Fruit fly (Drosophila melanogaster): ENCODE results near the gene CG8064.

Gene CG8064

DNA sequence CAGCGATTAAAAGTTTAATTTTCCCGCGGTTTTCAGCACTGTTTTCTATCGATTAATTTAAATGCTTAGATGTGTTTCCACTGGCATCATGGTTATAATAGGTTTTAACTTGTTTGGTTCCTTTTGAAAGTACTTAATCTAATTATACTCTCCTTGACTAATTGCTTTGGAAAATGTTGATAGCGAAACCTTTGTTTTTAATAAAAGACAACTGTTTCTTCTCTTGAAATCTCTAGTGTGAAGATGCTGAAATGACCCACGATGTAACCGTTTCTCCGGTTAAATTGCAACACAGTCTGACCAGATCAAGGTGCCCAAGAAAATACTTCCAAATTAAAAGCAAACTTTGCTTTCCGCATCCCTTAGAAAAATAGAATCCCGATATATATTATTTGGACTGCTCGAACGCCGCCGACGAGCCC lies 15.5 kb downstream of the CG8064 start, which contains the start of gene Dlc90F (continued):
- TF ChIP-seq prd (optimal IDR thresholded peaks at IDR 0.05), result no peak
- TF ChIP-seq prd (GFP tag; IDR thresholded peaks at IDR 0.05), result peak; percentile 87
- peak; percentile 53 for TF ChIP-seq sens-2 (GFP tag; IDR thresholded peaks at IDR 0.05)
- TF ChIP-seq kah (GFP tag; optimal IDR thresholded peaks at IDR 0.05), result no peak
- no peak for TF ChIP-seq CG6683 (GFP tag; optimal IDR thresholded peaks at IDR 0.05)
- TF ChIP-seq BEAF-32 (GFP tag; optimal IDR thresholded peaks at IDR 0.05), result peak; percentile 85
- peak; percentile 100 for TF ChIP-seq CG7357 (GFP tag; IDR thresholded peaks at IDR 0.05)
- peak; percentile 74 for TF ChIP-seq Sox102F (GFP tag; optimal IDR thresholded peaks at IDR 0.05)
- peak; percentile 55 for TF ChIP-seq CG8290 (GFP tag; optimal IDR thresholded peaks at IDR 0.05)
- TF ChIP-seq CG8290 (tag; optimal IDR thresholded peaks at IDR 0.05), result peak; percentile 54 to 64
- TF ChIP-seq CG14710 (tag; optimal IDR thresholded peaks at IDR 0.05), result peak; percentile 89
- peak; percentile 44 for TF ChIP-seq CG18599 (GFP tag; optimal IDR thresholded peaks at IDR 0.05)
- peak; percentile 85 for TF ChIP-seq lmd (GFP tag; IDR thresholded peaks at IDR 0.05)
- no peak for TF ChIP-seq nom (GFP tag; optimal IDR thresholded peaks at IDR 0.05)
- TF ChIP-seq CG1024 (GFP tag; IDR thresholded peaks at IDR 0.05), result peak; percentile 27
- no peak for TF ChIP-seq tap (tag; optimal IDR thresholded peaks at IDR 0.05)
- TF ChIP-seq CG10462 (GFP tag; optimal IDR thresholded peaks at IDR 0.05), result peak; percentile 58
- TF ChIP-seq vnd (GFP tag; IDR thresholded peaks at IDR 0.05; ENCODE audit: partially characterized antibody), result 0 out of 3 replicates have a peak, but pooled peaks have one; percentile 42
- no peak for TF ChIP-seq Spps (tag; optimal IDR thresholded peaks at IDR 0.05)
- TF ChIP-seq CG17385 (GFP tag; optimal IDR thresholded peaks at IDR 0.05), result peak; percentile 32
- 0 out of 2 replicates have a peak, but pooled peaks have one; percentile 29 for TF ChIP-seq chm (GFP tag; IDR thresholded peaks at IDR 0.05)
- peak; percentile 81 for TF ChIP-seq HmgZ (tag; optimal IDR thresholded peaks at IDR 0.05)
- TF ChIP-seq gem (tag; optimal IDR thresholded peaks at IDR 0.05), result peak; percentile 87
- TF ChIP-seq da (GFP tag; optimal IDR thresholded peaks at IDR 0.05), result no peak
- peak; percentile 82 for TF ChIP-seq dmrt11E (tag; optimal IDR thresholded peaks at IDR 0.05)
- peak in 1 of 2 experiments; percentile 44 for TF ChIP-seq crp (GFP tag; optimal IDR thresholded peaks at IDR 0.05)
- peak; percentile 79 for TF ChIP-seq pnt (GFP tag; optimal IDR thresholded peaks at IDR 0.05)
- no peak for TF ChIP-seq CG10565 (GFP tag; optimal IDR thresholded peaks at IDR 0.05)
- TF ChIP-seq CG4282 (GFP tag; optimal IDR thresholded peaks at IDR 0.05), result peak; percentile 39
- peak; percentile 14; the same call in 1 of the 2 replicates for TF ChIP-seq Adf1 (GFP tag; IDR thresholded peaks at IDR 0.05)
- peak; percentile 81 for TF ChIP-seq CG14441 (GFP tag; IDR thresholded peaks at IDR 0.05)
- peak; percentile 33 for TF ChIP-seq HmgD (GFP tag; optimal IDR thresholded peaks at IDR 0.05)
- peak; percentile 74 for TF ChIP-seq CG34422 (GFP tag; IDR thresholded peaks at IDR 0.05)
- TF ChIP-seq gcm (GFP tag; optimal IDR thresholded peaks at IDR 0.05), result no peak
- TF ChIP-seq mirr (GFP tag; optimal IDR thresholded peaks at IDR 0.05), result no peak
- TF ChIP-seq gsb-n (tag; optimal IDR thresholded peaks at IDR 0.05), result peak; percentile 56
- no peak for TF ChIP-seq CG4730 (GFP tag; IDR thresholded peaks at IDR 0.05)
- TF ChIP-seq org-1 (GFP tag; optimal IDR thresholded peaks at IDR 0.05), result no peak
- TF ChIP-seq CG43689 (GFP tag; IDR thresholded peaks at IDR 0.05), result no peak
- TF ChIP-seq NfI (GFP tag; optimal IDR thresholded peaks at IDR 0.05), result peak; percentile 80
- TF ChIP-seq CG33213 (GFP tag; optimal IDR thresholded peaks at IDR 0.05), result peak; percentile 86
- TF ChIP-seq pita (GFP tag; optimal IDR thresholded peaks at IDR 0.05), result no peak
- TF ChIP-seq Bdp1 (GFP tag; optimal IDR thresholded peaks at IDR 0.05), result peak; percentile 72
- no peak for TF ChIP-seq CG16779 (GFP tag; IDR thresholded peaks at IDR 0.05)
- no peak for TF ChIP-seq Fer1 (GFP tag; optimal IDR thresholded peaks at IDR 0.05)
- peak; percentile 60 for TF ChIP-seq ap (GFP tag; IDR thresholded peaks at IDR 0.05)
- TF ChIP-seq gce (GFP tag; IDR thresholded peaks at IDR 0.05), result no peak; the same call in 2 of the 3 replicates
- TF ChIP-seq CG17186 (GFP tag; optimal IDR thresholded peaks at IDR 0.05), result peak; percentile 57
- peak; percentile 20 for TF ChIP-seq D19A (tag; optimal IDR thresholded peaks at IDR 0.05)
- peak; percentile 90 for TF ChIP-seq CoRest (tag; optimal IDR thresholded peaks at IDR 0.05)
- TF ChIP-seq nmo (GFP tag; optimal IDR thresholded peaks at IDR 0.05), result peak; percentile 91

Measured in whole organism, embryonic.